Fruit fly (Drosophila melanogaster) whole organism, embryonic: ENCODE measurements around the gene CG32176.

Experiments
- Asciz ChIP-seq: fragments of 200-800 bp; sonication (Bioruptor generic); optimal IDR thresholded peaks from 2 replicates; lab custom pipeline; 2017; ENCODE audit warnings: missing biosample characterization, mild to moderate bottlenecking, missing genetic modification characterization, missing genetic modification reagents
- BEAF-32 ChIP-seq: fragments of 200-800 bp; sonication (Bioruptor generic); optimal IDR thresholded peaks from 3 replicates; lab custom pipeline; 2017; ENCODE audit warnings: missing biosample characterization, missing genetic modification characterization, mild to moderate bottlenecking, moderate library complexity, missing genetic modification reagents
- CG10209 ChIP-seq: fragments of 200-800 bp; sonication (Bioruptor generic); optimal IDR thresholded peaks from 3 replicates; lab custom pipeline; 2017; ENCODE audit warnings: missing biosample characterization, mild to moderate bottlenecking, missing genetic modification characterization, missing genetic modification reagents
- CG1024 ChIP-seq: fragments of 200-800 bp; sonication (Bioruptor generic); IDR thresholded peaks from 2 replicates; pipeline ENCODE4 v1.3.6; 2022; ENCODE audit warnings: missing biosample characterization, missing genetic modification characterization
- CG10267 ChIP-seq: fragments of 200-800 bp; sonication (Bioruptor generic); optimal IDR thresholded peaks from 2 replicates; lab custom pipeline; 2018; ENCODE audit warnings: missing biosample characterization, mild to moderate bottlenecking, missing genetic modification characterization, moderate library complexity
- CG11085 ChIP-seq: fragments of 200-800 bp; sonication (Bioruptor generic); IDR thresholded peaks from 2 replicates; pipeline ENCODE4 v1.3.6; 2022; ENCODE audit warnings: missing biosample characterization, missing genetic modification characterization
- CG11456 ChIP-seq: fragments of 200-800 bp; sonication (Bioruptor generic); IDR thresholded peaks from 3 replicates; pipeline ENCODE4 v1.3.6; 2022; ENCODE audit warnings: missing biosample characterization, missing genetic modification characterization
- CG12769 ChIP-seq: fragments of 200-800 bp; sonication (Bioruptor generic); optimal IDR thresholded peaks from 2 replicates; lab custom pipeline; 2019; ENCODE audit warnings: missing biosample characterization, mild to moderate bottlenecking, missing genetic modification characterization, moderate library complexity
- CG13123 ChIP-seq: fragments of 200-800 bp; sonication (Bioruptor generic); optimal IDR thresholded peaks from 2 replicates; lab custom pipeline; 2016; ENCODE audit warnings: missing biosample characterization, missing genetic modification characterization
- CG13775 ChIP-seq: fragments of 200-800 bp; sonication (Bioruptor generic); optimal IDR thresholded peaks from 3 replicates; lab custom pipeline; 2017; ENCODE audit warnings: missing biosample characterization, mild to moderate bottlenecking, missing genetic modification characterization
- CG15601 ChIP-seq: fragments of 200-800 bp; sonication (Bioruptor generic); optimal IDR thresholded peaks from 3 replicates; lab custom pipeline; 2019; ENCODE audit warnings: missing biosample characterization, mild to moderate bottlenecking, missing genetic modification characterization, moderate library complexity
- CG16863 ChIP-seq: fragments of 200-800 bp; sonication (Bioruptor generic); optimal IDR thresholded peaks from 3 replicates; lab custom pipeline; 2016; ENCODE audit warnings: missing biosample characterization, missing genetic modification characterization
- CG17612 ChIP-seq: fragments of 200-800 bp; sonication (Bioruptor generic); IDR thresholded peaks from 2 replicates; pipeline ENCODE4 v1.3.6; 2022; ENCODE audit warnings: missing biosample characterization, missing genetic modification characterization
- CG17802 ChIP-seq: fragments of 200-800 bp; sonication (Bioruptor generic); optimal IDR thresholded peaks from 2 replicates; lab custom pipeline; 2018; ENCODE audit warnings: missing biosample characterization, mild to moderate bottlenecking, missing genetic modification characterization, moderate library complexity
- CG17912 ChIP-seq: fragments of 200-800 bp; sonication (Bioruptor generic); optimal IDR thresholded peaks from 2 replicates; lab custom pipeline; 2018; ENCODE audit warnings: missing biosample characterization, mild to moderate bottlenecking, missing genetic modification characterization
- CG18262 ChIP-seq: fragments of 200-800 bp; optimal IDR thresholded peaks from 3 replicates; lab custom pipeline; 2019; ENCODE audit warnings: missing biosample characterization, mild to moderate bottlenecking, missing genetic modification characterization, moderate library complexity
- CG2116 ChIP-seq: fragments of 200-800 bp; sonication (Bioruptor generic); optimal IDR thresholded peaks from 3 replicates; lab custom pipeline; 2018; ENCODE audit warnings: missing biosample characterization, mild to moderate bottlenecking, missing genetic modification characterization
- CG2889 ChIP-seq: fragments of 200-800 bp; sonication (Bioruptor generic); IDR thresholded peaks from 3 replicates; pipeline ENCODE4 v1.3.6; 2022; ENCODE audit warnings: missing biosample characterization, missing genetic modification characterization
- CG33557 ChIP-seq: fragments of 200-800 bp; sonication (Bioruptor generic); optimal IDR thresholded peaks from 2 replicates; lab custom pipeline; 2019; ENCODE audit warnings: missing biosample characterization, mild to moderate bottlenecking, missing genetic modification characterization, moderate library complexity
- CG4820 ChIP-seq: fragments of 200-800 bp; sonication (Bioruptor generic); optimal IDR thresholded peaks from 3 replicates; lab custom pipeline; 2016; ENCODE audit warnings: missing biosample characterization, missing genetic modification characterization
- CG7786 ChIP-seq: fragments of 200-800 bp; sonication (Bioruptor generic); optimal IDR thresholded peaks from 2 replicates; lab custom pipeline; 2016; ENCODE audit warnings: missing biosample characterization, missing genetic modification characterization
- CG8290 ChIP-seq, 3 experiments: fragments of 200-800 bp; sonication (Bioruptor generic); optimal IDR thresholded peaks; 2 replicates each; lab custom pipeline; 2016 to 2019; ENCODE audit warnings: missing biosample characterization in 3 of 3, missing genetic modification characterization in 3 of 3, mild to moderate bottlenecking in 2 of 3, moderate library complexity in 1 of 3
- CG9609 ChIP-seq: fragments of 200-800 bp; sonication (Bioruptor generic); optimal IDR thresholded peaks from 3 replicates; lab custom pipeline; 2016; ENCODE audit warnings: missing biosample characterization, missing genetic modification characterization
- CG9876 ChIP-seq: fragments of 200-800 bp; sonication (Bioruptor generic); optimal IDR thresholded peaks from 2 replicates; lab custom pipeline; 2016; ENCODE audit warnings: missing biosample characterization, missing genetic modification characterization
- D ChIP-seq, 2 experiments: fragments of 200-800 bp in 1 of 2; fragments of >200 bp in 1 of 2; sonication (Bioruptor generic) in 1 of 2; optimal IDR thresholded peaks; 2 replicates in 1 of 2; 3 replicates in 1 of 2; lab custom pipeline; 2017; ENCODE audit warnings: mild to moderate bottlenecking in 1 of 2, missing biosample characterization in 1 of 2, missing genetic modification characterization in 1 of 2, missing genetic modification reagents in 1 of 2
- Fer3 ChIP-seq: fragments of 200-800 bp; sonication (Bioruptor generic); optimal IDR thresholded peaks from 2 replicates; lab custom pipeline; 2018; ENCODE audit warnings: missing biosample characterization, mild to moderate bottlenecking, missing genetic modification characterization, moderate library complexity
- Hr39 ChIP-seq: fragments of >200 bp; optimal IDR thresholded peaks from 2 replicates; lab custom pipeline; 2017
- Kr ChIP-seq: fragments of 200-800 bp; sonication (Bioruptor generic); optimal IDR thresholded peaks from 2 replicates; lab custom pipeline; 2017; ENCODE audit warnings: missing biosample characterization, mild to moderate bottlenecking, missing genetic modification characterization
- Optix ChIP-seq: fragments of 200-800 bp; sonication (Bioruptor generic); IDR thresholded peaks from 3 replicates; pipeline ENCODE4 v1.3.6; 2022; ENCODE audit warnings: missing biosample characterization, missing genetic modification characterization
- Ptx1 ChIP-seq: fragments of 200-800 bp; sonication (Bioruptor generic); IDR thresholded peaks from 2 replicates; pipeline ENCODE4 v1.3.6; 2022; ENCODE audit warnings: missing biosample characterization, missing genetic modification characterization
- Taf1 ChIP-seq: fragments of 200-800 bp; sonication (Bioruptor generic); IDR thresholded peaks from 2 replicates; pipeline ENCODE4 v1.3.6; 2022; ENCODE audit warnings: missing biosample characterization, missing genetic modification characterization
- btn ChIP-seq: fragments of 200-800 bp; sonication (Bioruptor generic); optimal IDR thresholded peaks from 2 replicates; lab custom pipeline; 2016; ENCODE audit warnings: missing biosample characterization, missing genetic modification characterization
- dati ChIP-seq: fragments of 200-800 bp; sonication (Bioruptor generic); IDR thresholded peaks from 2 replicates; pipeline ENCODE4 v1.3.6; 2022; ENCODE audit warnings: missing biosample characterization, missing genetic modification characterization
- dm ChIP-seq: fragments of 200-800 bp; sonication (Bioruptor generic); optimal IDR thresholded peaks from 3 replicates; lab custom pipeline; 2016; ENCODE audit warnings: missing biosample characterization, missing genetic modification characterization
- emc ChIP-seq: fragments of 200-800 bp; sonication (Bioruptor generic); optimal IDR thresholded peaks from 2 replicates; lab custom pipeline; 2016; ENCODE audit warnings: missing biosample characterization, missing genetic modification characterization
- esg ChIP-seq: fragments of 200-800 bp; sonication (Bioruptor generic); conservative IDR thresholded peaks from 2 replicates; pipeline ENCODE4 v1.3.6; 2022; ENCODE audit warnings: missing biosample characterization, missing genetic modification characterization
- eve ChIP-seq, 2 experiments: fragments of >200 bp; optimal IDR thresholded peaks; 2 replicates each; lab custom pipeline; 2017; ENCODE audit warnings: missing biosample characterization in 2 of 2, missing genetic modification characterization in 2 of 2
- fru ChIP-seq: fragments of >200 bp; optimal IDR thresholded peaks from 2 replicates; lab custom pipeline; 2017
- gsb ChIP-seq: fragments of 200-800 bp; sonication (Bioruptor generic); IDR thresholded peaks from 2 replicates; pipeline ENCODE4 v1.3.6; 2022; ENCODE audit warnings: missing biosample characterization, missing genetic modification characterization
- gt ChIP-seq: fragments of 200-800 bp; sonication (Bioruptor generic); IDR thresholded peaks from 2 replicates; pipeline ENCODE4 v1.3.6; 2022; ENCODE audit warnings: missing biosample characterization, missing genetic modification characterization
- h ChIP-seq: fragments of >200 bp; optimal IDR thresholded peaks from 2 replicates; lab custom pipeline; 2017
- mld ChIP-seq: fragments of 200-800 bp; sonication (Bioruptor generic); IDR thresholded peaks from 3 replicates; pipeline ENCODE4 v1.3.6; 2022; ENCODE audit warnings: missing biosample characterization, missing genetic modification characterization; ENCODE audit not compliant: partially characterized antibody
- nau ChIP-seq: fragments of 200-800 bp; sonication (Bioruptor generic); optimal IDR thresholded peaks from 3 replicates; lab custom pipeline; 2017; ENCODE audit warnings: missing biosample characterization, mild to moderate bottlenecking, missing genetic modification characterization, missing genetic modification reagents
- org-1 ChIP-seq: fragments of 200-800 bp; sonication (Bioruptor generic); optimal IDR thresholded peaks from 2 replicates; lab custom pipeline; 2017; ENCODE audit warnings: missing biosample characterization, missing genetic modification characterization
- peb ChIP-seq: fragments of 200-800 bp; sonication (Bioruptor generic); IDR thresholded peaks from 2 replicates; pipeline ENCODE4 v1.3.6; 2022; ENCODE audit warnings: missing biosample characterization, missing genetic modification characterization
- pzg ChIP-seq: fragments of 200-800 bp; sonication (Bioruptor generic); optimal IDR thresholded peaks from 3 replicates; lab custom pipeline; 2018; ENCODE audit warnings: missing biosample characterization, mild to moderate bottlenecking, missing genetic modification characterization, moderate library complexity
- sens-2 ChIP-seq: fragments of 200-800 bp; sonication (Bioruptor generic); IDR thresholded peaks from 2 replicates; pipeline ENCODE4 v1.3.6; 2022; ENCODE audit warnings: missing biosample characterization, missing genetic modification characterization
- so ChIP-seq: fragments of 200-800 bp; sonication (Bioruptor generic); IDR thresholded peaks from 3 replicates; pipeline ENCODE4 v1.3.6; 2022; ENCODE audit warnings: missing biosample characterization, missing genetic modification characterization
- stc ChIP-seq: fragments of 200-800 bp; sonication (Bioruptor generic); IDR thresholded peaks from 2 replicates; pipeline ENCODE4 v1.3.6; 2022; ENCODE audit warnings: missing biosample characterization, missing genetic modification characterization
- unc-4 ChIP-seq: fragments of 200-800 bp; sonication (Bioruptor generic); IDR thresholded peaks from 2 replicates; pipeline ENCODE4 v1.3.6; 2022; ENCODE audit warnings: missing biosample characterization, missing genetic modification characterization; ENCODE audit not compliant: partially characterized antibody
- z ChIP-seq: fragments of 200-800 bp; sonication (Bioruptor generic); IDR thresholded peaks from 3 replicates; pipeline ENCODE4 v1.3.6; 2022; ENCODE audit warnings: missing biosample characterization, missing genetic modification characterization

CG32176 gene

dm6 chr3L:17433555-17433954 lies at the start of gene CG32176, which contains the start of gene Coq4 (continued):
- TF ChIP-seq BEAF-32 (GFP tag; lab: Kevin White, UChicago) (peak; percentile 40), CG8290 (GFP tag; optimal IDR thresholded peaks at IDR 0.05; lab: Kevin White, UChicago) (peak; percentile 97), CG8290 (tag; optimal IDR thresholded peaks at IDR 0.05; lab: Kevin White, UChicago) (peak; percentile 85 to 99), CG15601 (tag; lab: Kevin White, UChicago) (peak; percentile 94), Asciz (GFP tag; lab: Kevin White, UChicago) (peak; percentile 91), CG18262 (peak; percentile 97), CG17802 (tag; lab: Kevin White, UChicago) (peak; percentile 91), CG12769 (tag; lab: Kevin White, UChicago) (peak; percentile 99), CG9876 (GFP tag; lab: Kevin White, UChicago) (peak; percentile 97), CG13123 (GFP tag; lab: Kevin White, UChicago) (peak; percentile 96), CG4820 (GFP tag; lab: Kevin White, UChicago) (peak; percentile 97), sens-2 (GFP tag; lab: Robert Waterston, UW) (peak; percentile 96), btn (GFP tag; lab: Kevin White, UChicago) (peak; percentile 94), CG17612 (GFP tag; lab: Robert Waterston, UW) (peak; percentile 94), CG1024 (peak; percentile 94), dati (GFP tag; lab: Robert Waterston, UW) (peak; percentile 92), h (lab: Kevin White, UChicago) (no peak), CG11456 (peak; percentile 98), Hr39 (no peak), Optix (GFP tag; lab: Robert Waterston, UW) (peak; percentile 94), pzg (GFP tag; lab: Kevin White, UChicago) (peak; percentile 69), esg (peak; percentile 97), CG2889 (peak; percentile 97), gt (peak; percentile 95), org-1 (GFP tag; lab: Kevin White, UChicago) (peak; percentile 93), peb (GFP tag; lab: Robert Waterston, UW) (peak; percentile 96), Ptx1 (peak; percentile 99), D (optimal IDR thresholded peaks at IDR 0.05; lab: Kevin White, UChicago) (no peak), D (GFP tag; optimal IDR thresholded peaks at IDR 0.05; lab: Kevin White, UChicago) (peak; percentile 96), CG11085 (GFP tag; lab: Robert Waterston, UW) (peak; percentile 98), so (peak; percentile 97), Kr (no peak), z (peak; percentile 70; the same call in 2 of the 3 replicates), emc (GFP tag; lab: Kevin White, UChicago) (peak; percentile 95), CG16863 (GFP tag; lab: Kevin White, UChicago) (peak; percentile 98), unc-4 (peak; percentile 55; the same call in 1 of the 2 replicates), CG13775 (GFP tag; lab: Kevin White, UChicago) (peak; percentile 99), nau (GFP tag; lab: Kevin White, UChicago) (peak; percentile 93), CG17912 (peak; percentile 90), mld (GFP tag; lab: Robert Waterston, UW) (0 out of 3 replicates have a peak, but pooled peaks have one; percentile 45), dm (GFP tag; lab: Kevin White, UChicago) (peak; percentile 96), eve (GFP tag; optimal IDR thresholded peaks at IDR 0.05; lab: Kevin White, UChicago) (peak; percentile 30 to 97), CG33557 (GFP tag; lab: Kevin White, UChicago) (peak; percentile 95), CG10209 (GFP tag; lab: Kevin White, UChicago) (peak; percentile 97), CG9609 (GFP tag; lab: Kevin White, UChicago) (peak; percentile 98), Taf1 (GFP tag; lab: Robert Waterston, UW) (peak; percentile 96), fru (lab: Kevin White, UChicago) (no peak), CG7786 (peak; percentile 98), gsb (GFP tag; lab: Robert Waterston, UW) (peak; percentile 96), CG2116 (GFP tag; lab: Kevin White, UChicago) (peak; percentile 88), stc (GFP tag; lab: Robert Waterston, UW) (peak; percentile 97), CG10267 (tag; lab: Kevin White, UChicago) (peak; percentile 91), Fer3 (tag; lab: Kevin White, UChicago) (peak; percentile 99)
